Worm (Caenorhabditis elegans) whole organism, L1 larva: ENCODE measurements around the gene acs-14.
A peak's percentile ranks its signal among the peaks of the same experiment; 100 is the strongest.

Experiments
- efl-1 ChIP-seq, 4 experiments: fragments of 150-350 bp; optimal IDR thresholded peaks in 3 of 4; peaks in 1 of 4; 1 replicate in 1 of 4; 2 replicates in 3 of 4; lab custom pipeline; 2014; ENCODE audit warnings: missing biosample characterization in 2 of 4, missing genetic modification characterization in 2 of 4, missing genetic modification reagents in 2 of 4
- grh-1 ChIP-seq: fragments of 200-800 bp; sonication (Bioruptor generic); IDR thresholded peaks from 2 replicates; pipeline ENCODE4 v1.3.6; 2022; ENCODE audit warnings: missing genetic modification reagents, missing genetic modification characterization, missing compliant biosample characterization
- zag-1 ChIP-seq: fragments of 150-350 bp; optimal IDR thresholded peaks from 2 replicates; lab custom pipeline; 2014; ENCODE audit warnings: missing biosample characterization, missing genetic modification characterization

The acs-14 gene

ce11 chrV:9556668-9557067 is 48.7 kb downstream of the acs-14 start:
- TF ChIP-seq efl-1 (optimal IDR thresholded peaks at IDR 0.05; lab: Kevin White, UChicago) (no peak), efl-1 (GFP tag; optimal IDR thresholded peaks at IDR 0.05 in 1 of 2; lab: Kevin White, UChicago) (peak in 1 of 2 experiments; percentile 25), grh-1 (GFP tag; lab: Robert Waterston, UW) (no peak), zag-1 (no peak)
